Worm (Caenorhabditis elegans) whole organism, L4/young adult: Measurements from ENCODE around the gene brap-2.
"Not testable (repeated sequence)": the region's sequence is repeated elsewhere in the genome, so short reads cannot be mapped to it uniquely, and the experiment has no call there.

Source experiments
- W03F9.2 ChIP-seq: fragments of 150-350 bp; optimal IDR thresholded peaks from 2 replicates; lab custom pipeline; 2014; ENCODE audit warnings: missing biosample characterization, missing genetic modification characterization
- dao-5 ChIP-seq: sonication (generic microtip); optimal IDR thresholded peaks from 2 replicates; lab custom pipeline; 2016; ENCODE audit warnings: missing genotype, missing genetic modification characterization, moderate library complexity, missing compliant biosample characterization
- him-1 ChIP-seq: sonication (generic microtip); optimal IDR thresholded peaks from 2 replicates; lab custom pipeline; 2016; ENCODE audit warnings: missing genotype, missing genetic modification reagents, missing genetic modification characterization, missing compliant biosample characterization

Gene brap-2

DNA sequence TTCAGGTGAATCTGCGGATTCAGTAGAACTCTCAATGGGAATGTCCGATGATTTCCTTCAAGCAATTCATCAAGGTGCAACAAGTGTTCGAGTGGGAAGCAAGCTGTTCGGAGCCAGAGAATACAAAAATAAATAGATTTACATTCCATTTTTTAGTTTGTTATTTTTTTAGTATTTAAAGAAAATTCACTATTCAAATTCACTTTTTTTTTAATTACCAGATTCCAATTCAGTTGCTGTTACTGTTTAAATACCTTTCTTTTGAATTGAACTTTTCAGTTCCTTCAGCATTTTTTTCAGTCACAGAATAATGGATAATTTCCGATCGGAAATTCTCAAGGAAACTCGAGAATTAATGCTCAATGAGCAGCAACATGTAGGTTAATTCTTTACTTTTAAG, 41.2 kb downstream of the brap-2 start, which contains the start of gene F09E5.7:
Gene F09E5.7, plus strand, starts transcription at position 301 of the 400 bp plus-strand sequence.
- no peak for TF ChIP-seq him-1 (tag; lab: Kevin White, UChicago)
- TF ChIP-seq W03F9.2 (tag; lab: Kevin White, UChicago): no peak
- TF ChIP-seq dao-5: no peak

DNA sequence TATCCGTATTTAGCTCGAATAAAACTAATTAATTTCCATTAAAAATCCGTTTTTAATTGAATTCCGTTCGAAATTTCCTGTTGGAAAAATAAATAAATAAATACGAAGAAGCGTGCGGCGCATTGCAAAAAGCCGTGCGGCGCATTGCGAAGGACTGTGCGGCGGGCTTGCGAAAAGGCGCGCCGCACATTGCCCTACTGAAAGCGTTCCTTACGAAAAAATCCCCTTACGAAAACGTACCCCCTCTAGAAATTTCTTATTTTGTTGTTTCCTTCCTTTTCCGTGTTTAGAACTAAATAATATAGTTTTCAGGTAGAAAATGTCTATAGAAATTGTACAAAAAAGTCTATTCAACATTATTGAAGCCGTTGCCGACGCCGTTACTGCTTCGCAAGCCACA, 42.6 kb downstream of the brap-2 start, which contains the start of gene F09E5.8:
Gene F09E5.8, plus strand, starts transcription at position 313 of the 400 bp plus-strand sequence.
- TF ChIP-seq him-1 (tag; lab: Kevin White, UChicago); dao-5; W03F9.2 (tag; lab: Kevin White, UChicago): not testable (repeated sequence)

DNA sequence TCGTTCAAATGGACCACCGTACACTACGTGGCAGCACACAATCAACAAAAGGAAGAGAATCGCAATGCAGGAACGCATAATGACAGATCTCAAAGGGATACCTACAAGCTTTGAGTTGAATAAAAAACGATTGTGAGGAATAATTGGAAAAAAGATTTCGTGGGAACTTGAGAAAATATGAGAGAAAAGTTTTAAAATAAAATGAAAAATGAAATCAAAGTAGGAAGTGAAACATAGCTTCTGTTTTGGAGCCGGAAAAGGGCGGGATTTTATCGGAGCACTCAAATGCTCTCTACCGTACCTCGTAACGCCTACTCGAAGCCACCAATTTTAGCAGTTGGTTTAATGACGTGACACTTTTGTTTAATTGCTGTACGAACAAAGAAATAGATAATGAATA, 48.2 kb downstream of the brap-2 start, which contains the start of gene F09E5.14:
Gene F09E5.14, minus strand, starts transcription at position 101 of the 400 bp plus-strand sequence.
- TF ChIP-seq dao-5 (no peak), him-1 (tag; lab: Kevin White, UChicago) (no peak), W03F9.2 (tag; lab: Kevin White, UChicago) (no peak)

DNA sequence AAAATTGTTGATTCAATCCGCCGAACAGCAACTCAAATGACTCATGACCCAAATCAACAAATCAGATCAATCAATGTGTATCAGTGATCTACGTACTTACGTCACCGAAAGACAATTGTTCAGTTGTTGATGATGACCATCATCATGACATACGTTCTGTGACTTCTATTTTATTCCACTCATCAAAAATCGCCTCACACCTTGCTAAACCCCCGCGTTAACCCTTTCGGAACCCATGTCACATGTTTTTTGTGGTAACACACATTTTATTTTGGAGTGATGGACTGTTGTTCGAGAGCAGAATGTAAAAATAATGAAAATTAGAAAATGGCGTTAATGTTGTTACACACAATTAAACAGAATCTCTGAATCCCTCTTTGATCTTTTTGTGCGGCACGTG, 50.6 kb downstream of the brap-2 start:
- TF ChIP-seq W03F9.2 (tag; lab: Kevin White, UChicago) (no peak), dao-5 (no peak), him-1 (tag; lab: Kevin White, UChicago) (no peak)

DNA sequence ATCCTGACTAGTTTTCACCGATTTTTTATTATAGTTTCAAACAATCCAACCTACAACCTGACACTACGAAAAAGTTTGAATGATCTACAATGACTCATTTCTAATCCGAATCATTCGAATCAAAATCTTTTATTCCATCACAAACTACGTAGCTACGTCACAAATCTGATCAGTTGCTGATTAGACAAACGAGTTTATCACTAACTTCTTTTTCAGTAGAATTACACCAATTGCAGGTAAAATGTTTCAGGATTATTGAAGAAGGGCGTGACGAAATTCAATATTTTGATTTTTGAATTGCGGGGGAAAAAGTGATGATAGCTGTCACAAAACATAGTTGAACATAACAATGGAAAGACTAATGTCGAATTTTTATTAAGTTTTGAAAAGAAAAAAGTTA, 51.4 kb downstream of the brap-2 start:
- no peak for TF ChIP-seq W03F9.2 (tag; lab: Kevin White, UChicago)

DNA sequence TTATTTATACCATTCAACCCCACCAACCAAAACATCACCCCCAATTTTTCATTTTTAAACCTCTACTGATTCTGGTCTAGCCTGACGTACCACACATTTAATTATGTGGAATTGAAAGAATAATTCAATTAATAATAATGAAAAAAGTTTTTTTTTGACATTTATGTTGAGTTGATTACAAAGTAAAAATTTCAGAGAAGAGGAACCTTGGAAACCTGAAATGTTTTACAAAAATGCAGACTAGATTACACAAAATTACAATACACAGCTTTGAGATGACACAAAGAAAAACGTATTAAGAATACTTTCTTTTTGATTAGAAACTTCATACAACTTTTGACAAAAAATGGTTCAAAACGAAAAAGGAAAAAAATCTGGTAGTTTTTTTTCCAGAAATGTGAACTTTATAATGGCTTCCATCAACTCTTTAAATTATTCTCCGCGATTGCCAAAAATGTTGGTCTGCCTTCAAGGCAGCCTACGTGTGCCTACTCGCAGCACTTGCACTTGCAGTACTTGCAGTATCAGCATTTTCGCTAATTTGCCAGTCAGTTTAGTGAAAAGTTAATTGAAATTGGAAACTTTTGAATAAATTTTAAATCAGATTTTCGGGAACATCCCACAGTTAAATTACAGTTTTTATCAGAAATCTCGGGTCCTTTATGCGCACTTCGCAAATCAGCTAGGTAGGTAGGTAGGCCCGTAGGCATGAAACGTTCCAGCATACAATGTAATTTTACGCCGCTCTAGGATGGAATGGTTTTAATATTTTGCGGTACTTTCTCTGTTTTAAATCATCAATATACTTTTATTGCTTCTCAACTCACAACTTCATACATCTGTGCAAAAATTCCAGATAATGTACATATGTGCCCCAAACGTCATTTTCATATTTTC, 52.1 kb downstream of the brap-2 start:
- peak; percentile 60 for TF ChIP-seq him-1 (tag; lab: Kevin White, UChicago)
- TF ChIP-seq dao-5: no peak
- no peak for TF ChIP-seq W03F9.2 (tag; lab: Kevin White, UChicago)
